Worm (Caenorhabditis elegans): ENCODE data around the gene hot-8.

DNA sequence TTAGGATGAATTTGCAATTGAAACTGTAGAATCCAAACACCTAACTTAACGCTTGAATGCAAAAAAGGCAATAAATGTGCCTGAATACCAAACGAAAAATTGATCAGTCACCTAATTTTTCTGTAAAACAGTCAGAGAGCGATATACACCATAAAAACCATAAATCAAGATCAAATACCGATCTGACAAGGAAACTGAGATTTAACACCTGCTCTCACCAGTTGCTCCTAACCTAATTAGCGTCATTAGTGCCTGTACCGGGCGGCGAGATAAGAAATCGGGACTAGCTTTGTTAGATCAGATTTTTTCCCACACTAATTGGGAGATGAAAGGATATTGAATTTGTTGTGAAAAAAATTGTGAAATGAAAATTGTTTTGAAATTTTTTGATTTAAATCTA is 43.0 kb downstream of the hot-8 start:
- no peak for TF ChIP-seq him-1 (tag; optimal IDR thresholded peaks at IDR 0.05)
- no peak for TF ChIP-seq W03F9.2 (tag; optimal IDR thresholded peaks at IDR 0.05)
- TF ChIP-seq dao-5 (tag; optimal IDR thresholded peaks at IDR 0.05), result no peak

All from whole organism, L4/young adult.